Worm (Caenorhabditis elegans): ENCODE results near the gene R74.8.

The R74.8 gene

ce11 chrIII:4227363-4227762, 21.3 kb downstream of the R74.8 start:
- TF ChIP-seq ceh-36 (tag; optimal IDR thresholded peaks at IDR 0.05) (no peak), flt-1 (GFP tag; IDR thresholded peaks at IDR 0.05) (no peak), ceh-13 (GFP tag; optimal IDR thresholded peaks at IDR 0.05) (no peak), sea-1 (GFP tag; conservative IDR thresholded peaks at IDR 0.05) (no peak)

ce11 chrIII:4228008-4228407, 21.9 kb downstream of the R74.8 start, which contains the start of gene mpk-1:
mpk-1 (minus strand) TSS chrIII:4228108.
- TF ChIP-seq hmbx-1 (tag; optimal IDR thresholded peaks at IDR 0.05) (no peak), tbx-37 (GFP tag; conservative IDR thresholded peaks at IDR 0.05) (no peak), scrt-1 (GFP tag; IDR thresholded peaks at IDR 0.05) (no peak), flt-1 (GFP tag; IDR thresholded peaks at IDR 0.05) (no peak), hnd-1 (tag; optimal IDR thresholded peaks at IDR 0.05) (no peak), ets-7 (tag; optimal IDR thresholded peaks at IDR 0.05) (no peak)

ce11 chrIII:4228841-4229240, 22.8 kb downstream of the R74.8 start, which contains the start of gene F43C1.5:
F43C1.5 (plus strand) TSS chrIII:4229141.
- no peak for TF ChIP-seq hmbx-1 (tag; optimal IDR thresholded peaks at IDR 0.05)
- TF ChIP-seq B0310.2 (tag; optimal IDR thresholded peaks at IDR 0.05): no peak
- TF ChIP-seq hmg-4 (GFP tag; optimal IDR thresholded peaks at IDR 0.05): no peak
- TF ChIP-seq scrt-1 (GFP tag; IDR thresholded peaks at IDR 0.05): no peak
- TF ChIP-seq pes-1 (GFP tag; IDR thresholded peaks at IDR 0.05): no peak
- no peak for TF ChIP-seq sea-1 (GFP tag; conservative IDR thresholded peaks at IDR 0.05)
- TF ChIP-seq ama-1 (optimal IDR thresholded peaks at IDR 0.05): no peak
- TF ChIP-seq ceh-13 (GFP tag; optimal IDR thresholded peaks at IDR 0.05): no peak
- no peak for TF ChIP-seq aly-1 (tag; optimal IDR thresholded peaks at IDR 0.05)
- TF ChIP-seq tra-4 (tag; optimal IDR thresholded peaks at IDR 0.05): no peak
- no peak for TF ChIP-seq tbx-11 (GFP tag; IDR thresholded peaks at IDR 0.05)

DNA sequence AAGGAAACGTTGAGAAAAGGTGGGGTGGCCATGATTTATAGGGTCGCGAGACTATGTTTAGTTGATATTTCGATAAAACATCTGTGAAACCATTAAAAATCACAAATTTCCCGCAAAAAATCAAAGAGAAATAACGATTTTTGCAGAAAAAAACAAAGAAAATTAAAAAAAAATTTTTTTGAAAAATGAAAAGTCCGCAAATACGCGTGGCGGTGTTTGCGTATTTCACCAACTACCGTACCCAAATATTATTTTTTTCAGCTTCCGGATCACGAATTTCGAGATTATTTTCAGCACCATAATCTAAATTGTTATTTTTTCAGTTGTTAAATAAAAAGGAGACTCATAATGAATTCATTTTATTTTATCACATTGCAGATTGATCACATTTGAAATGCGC, 24.0 kb downstream of the R74.8 start:
- TF ChIP-seq tbx-37 (GFP tag; conservative IDR thresholded peaks at IDR 0.05): no peak
- no peak for TF ChIP-seq tra-4 (tag; optimal IDR thresholded peaks at IDR 0.05)
- TF ChIP-seq B0310.2 (tag; optimal IDR thresholded peaks at IDR 0.05): no peak
- no peak for TF ChIP-seq sea-1 (GFP tag; conservative IDR thresholded peaks at IDR 0.05)
- TF ChIP-seq aly-1 (tag; optimal IDR thresholded peaks at IDR 0.05): no peak
- TF ChIP-seq hmbx-1 (tag; optimal IDR thresholded peaks at IDR 0.05): no peak
- no peak for TF ChIP-seq F13C5.2 (tag; optimal IDR thresholded peaks at IDR 0.05)
- no peak for TF ChIP-seq pes-1 (GFP tag; IDR thresholded peaks at IDR 0.05)
- no peak for TF ChIP-seq ets-7 (tag; optimal IDR thresholded peaks at IDR 0.05)
- no peak for TF ChIP-seq ceh-13 (GFP tag; optimal IDR thresholded peaks at IDR 0.05)
- no peak for TF ChIP-seq flt-1 (GFP tag; IDR thresholded peaks at IDR 0.05)
- TF ChIP-seq hnd-1 (tag; optimal IDR thresholded peaks at IDR 0.05): no peak
- TF ChIP-seq ama-1 (optimal IDR thresholded peaks at IDR 0.05): no peak
- no peak for TF ChIP-seq tbx-11 (GFP tag; IDR thresholded peaks at IDR 0.05)
- TF ChIP-seq hmg-4 (GFP tag; optimal IDR thresholded peaks at IDR 0.05): no peak
- TF ChIP-seq scrt-1 (GFP tag; IDR thresholded peaks at IDR 0.05): no peak
- no peak for TF ChIP-seq ceh-36 (tag; optimal IDR thresholded peaks at IDR 0.05)

- TF ChIP-seq ceh-13 (GFP tag; optimal IDR thresholded peaks at IDR 0.05) (no peak), F13C5.2 (tag; optimal IDR thresholded peaks at IDR 0.05) (no peak), ama-1 (optimal IDR thresholded peaks at IDR 0.05) (no peak), tbx-11 (GFP tag; IDR thresholded peaks at IDR 0.05) (no peak), scrt-1 (GFP tag; IDR thresholded peaks at IDR 0.05) (no peak)
Measured at ce11 chrIII:4231372-4231771, 25.3 kb downstream of the R74.8 start.

DNA sequence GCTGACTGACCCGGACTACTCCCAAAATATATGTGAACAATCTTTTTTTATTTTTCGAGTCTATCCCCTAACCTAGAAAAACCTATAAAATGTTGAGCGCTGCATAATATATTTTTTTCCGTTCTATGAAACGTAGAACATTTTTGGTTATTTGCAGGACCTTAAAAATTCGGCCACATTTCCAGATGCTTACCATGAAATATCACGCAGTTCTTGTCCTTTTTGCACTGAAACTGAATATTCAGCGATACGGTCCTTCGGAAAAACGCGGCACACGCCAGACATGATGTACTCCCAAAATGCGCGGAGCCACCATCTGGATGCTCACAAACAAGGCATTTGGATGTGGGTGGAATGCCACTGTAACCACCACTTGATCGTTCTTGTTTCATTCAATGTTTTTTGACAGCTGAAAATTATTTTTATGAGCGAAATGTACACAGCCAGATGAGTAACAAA, 26.8 kb downstream of the R74.8 start, which contains the start of gene nhr-20:
nhr-20 (minus strand) TSS at position 409 of the 459 bp plus-strand sequence.
- TF ChIP-seq hmg-4 (GFP tag; optimal IDR thresholded peaks at IDR 0.05): no peak
- no peak for TF ChIP-seq ceh-36 (tag; optimal IDR thresholded peaks at IDR 0.05)
- TF ChIP-seq scrt-1 (GFP tag; IDR thresholded peaks at IDR 0.05): no peak
- no peak for TF ChIP-seq flt-1 (GFP tag; IDR thresholded peaks at IDR 0.05)
- TF ChIP-seq ceh-13 (GFP tag; optimal IDR thresholded peaks at IDR 0.05): no peak
- TF ChIP-seq sea-1 (GFP tag; conservative IDR thresholded peaks at IDR 0.05): no peak
- no peak for TF ChIP-seq hnd-1 (tag; optimal IDR thresholded peaks at IDR 0.05)

- no peak for TF ChIP-seq F13C5.2 (tag; optimal IDR thresholded peaks at IDR 0.05)
Measured at ce11 chrIII:4234642-4235295, 28.7 kb downstream of the R74.8 start.

DNA sequence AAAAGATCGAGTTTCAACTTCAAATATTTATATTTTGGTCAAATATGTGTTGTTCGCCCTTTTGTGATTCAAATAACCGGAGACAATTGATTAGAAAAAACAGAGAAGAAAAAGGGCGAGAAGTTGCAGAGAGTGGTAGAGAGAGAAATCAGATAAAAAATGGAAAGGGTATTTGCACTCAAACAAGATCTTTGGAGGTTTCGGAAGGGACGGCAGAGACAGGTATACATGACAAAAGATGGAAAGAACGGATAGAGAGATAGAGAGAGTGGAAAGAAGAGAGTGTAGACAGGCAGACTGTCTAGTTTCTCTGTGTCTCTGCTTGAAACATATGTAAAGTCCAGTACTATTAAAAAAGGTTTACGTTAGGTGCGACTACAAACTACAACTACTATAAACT, 30.1 kb downstream of the R74.8 start:
- TF ChIP-seq F13C5.2 (tag; optimal IDR thresholded peaks at IDR 0.05) (no peak), sea-1 (GFP tag; conservative IDR thresholded peaks at IDR 0.05) (no peak), tra-4 (tag; optimal IDR thresholded peaks at IDR 0.05) (no peak), hmg-4 (GFP tag; optimal IDR thresholded peaks at IDR 0.05) (no peak), scrt-1 (GFP tag; IDR thresholded peaks at IDR 0.05) (no peak), ceh-13 (GFP tag; optimal IDR thresholded peaks at IDR 0.05) (no peak), hmbx-1 (tag; optimal IDR thresholded peaks at IDR 0.05) (no peak), pes-1 (GFP tag; IDR thresholded peaks at IDR 0.05) (no peak), ets-7 (tag; optimal IDR thresholded peaks at IDR 0.05) (no peak)

ce11 chrIII:4237660-4238059, 31.6 kb downstream of the R74.8 start:
- TF ChIP-seq tbx-11 (GFP tag; IDR thresholded peaks at IDR 0.05) (no peak), tra-4 (tag; optimal IDR thresholded peaks at IDR 0.05) (no peak), ceh-13 (GFP tag; optimal IDR thresholded peaks at IDR 0.05) (no peak), hmg-4 (GFP tag; optimal IDR thresholded peaks at IDR 0.05) (peak; percentile 15), aly-1 (tag; optimal IDR thresholded peaks at IDR 0.05) (no peak), pes-1 (GFP tag; IDR thresholded peaks at IDR 0.05) (no peak)

All from whole organism, early embryonic.